Worm (Caenorhabditis elegans): ENCODE data around the gene cutl-12.

Gene cutl-12

ce11 chrII:8630088-8630487 lies 4.2 kb downstream of the cutl-12 start, which contains the start of gene T22C8.6:
Gene T22C8.6, minus strand, starts transcription at chrII:8630281.
- peak; percentile 75 for TF ChIP-seq nhr-85 (tag)
- TF ChIP-seq elt-3 (tag; optimal IDR thresholded peaks at IDR 0.05) = peak in 1 of 6 experiments; percentile 25
- peak; percentile 47 for TF ChIP-seq nhr-20 (tag; optimal IDR thresholded peaks at IDR 0.05)
- TF ChIP-seq lin-13 (GFP tag; optimal IDR thresholded peaks at IDR 0.05) = no peak
- TF ChIP-seq nhr-77 (tag; optimal IDR thresholded peaks at IDR 0.05) = no peak
- peak; percentile 48 for TF ChIP-seq lin-14 (GFP tag; optimal IDR thresholded peaks at IDR 0.05)
- no peak for TF ChIP-seq unc-98 (GFP tag; IDR thresholded peaks at IDR 0.05)
- TF ChIP-seq lin-35 (GFP tag; optimal IDR thresholded peaks at IDR 0.05) = peak in 1 of 2 experiments; percentile 3
- TF ChIP-seq mep-1 (tag; optimal IDR thresholded peaks at IDR 0.05) = no peak
- no peak for TF ChIP-seq unc-130 (tag; optimal IDR thresholded peaks at IDR 0.05)
- peak; percentile 78 for TF ChIP-seq blmp-1 (tag; optimal IDR thresholded peaks at IDR 0.05)
- TF ChIP-seq tlp-1 (tag; optimal IDR thresholded peaks at IDR 0.05) = no peak

ce11 chrII:8627907-8628306 lies 6.4 kb downstream of the cutl-12 start:
- no peak for TF ChIP-seq hpl-2 (GFP tag; optimal IDR thresholded peaks at IDR 0.05)
- TF ChIP-seq isw-1 (GFP tag; IDR thresholded peaks at IDR 0.05) = no peak
- TF ChIP-seq ces-1 (GFP tag; optimal IDR thresholded peaks at IDR 0.05) = no peak
- TF ChIP-seq nhr-76 (tag; optimal IDR thresholded peaks at IDR 0.05) = no peak
- no peak for TF ChIP-seq dsc-1 (tag; optimal IDR thresholded peaks at IDR 0.05)
- TF ChIP-seq fkh-8 (tag; optimal IDR thresholded peaks at IDR 0.05) = no peak
- no peak for TF ChIP-seq unc-86 (tag; optimal IDR thresholded peaks at IDR 0.05)
- TF ChIP-seq efl-3 (GFP tag; optimal IDR thresholded peaks at IDR 0.05) = no peak
- no peak for TF ChIP-seq fos-1 (tag; optimal IDR thresholded peaks at IDR 0.05)
- TF ChIP-seq irx-1 (tag; optimal IDR thresholded peaks at IDR 0.05) = no peak
- no peak for TF ChIP-seq mef-2 (tag; optimal IDR thresholded peaks at IDR 0.05)
- TF ChIP-seq elt-3 (tag; optimal IDR thresholded peaks at IDR 0.05) = no peak
- no peak for TF ChIP-seq lin-13 (GFP tag; optimal IDR thresholded peaks at IDR 0.05)
- TF ChIP-seq snu-23 (GFP tag; optimal IDR thresholded peaks at IDR 0.05) = no peak
- TF ChIP-seq blmp-1 (tag; optimal IDR thresholded peaks at IDR 0.05) = no peak
- no peak for TF ChIP-seq skn-1 (tag; optimal IDR thresholded peaks at IDR 0.05)
- TF ChIP-seq ceh-88 (GFP tag; IDR thresholded peaks at IDR 0.05) = no peak

- TF ChIP-seq dpl-1 (GFP tag; optimal IDR thresholded peaks at IDR 0.05) = no peak
- TF ChIP-seq efl-1 (optimal IDR thresholded peaks at IDR 0.05) = no peak
- TF ChIP-seq efl-1 (GFP tag; optimal IDR thresholded peaks at IDR 0.05 in 1 of 2) = peak in 1 of 2 experiments; percentile 51
- no peak for TF ChIP-seq grh-1 (GFP tag; IDR thresholded peaks at IDR 0.05)
- TF ChIP-seq mep-1 (tag; optimal IDR thresholded peaks at IDR 0.05) = no peak
- no peak for TF ChIP-seq Y116A8C.19 (tag; optimal IDR thresholded peaks at IDR 0.05; ENCODE audit: borderline replicate concordance)
- TF ChIP-seq hlh-17 (GFP tag; optimal IDR thresholded peaks at IDR 0.05; ENCODE audit: borderline replicate concordance) = no peak
Observed at ce11 chrII:8626598-8626997, 7.7 kb downstream of the cutl-12 start.

ce11 chrII:8625163-8625562 lies 9.1 kb downstream of the cutl-12 start, which contains the start of gene sptf-2:
Gene sptf-2, plus strand, starts transcription at chrII:8625459.
- no peak for TF ChIP-seq egl-13 (tag; optimal IDR thresholded peaks at IDR 0.05)
- peak; percentile 89 for TF ChIP-seq pqm-1 (tag; optimal IDR thresholded peaks at IDR 0.05)
- peak; percentile 91 for TF ChIP-seq elt-2 (tag; optimal IDR thresholded peaks at IDR 0.05)
- TF ChIP-seq elt-3 (tag; optimal IDR thresholded peaks at IDR 0.05) = no peak
- TF ChIP-seq unc-62 (GFP tag; optimal IDR thresholded peaks at IDR 0.05) = no peak
- no peak for TF ChIP-seq nhr-84 (tag; optimal IDR thresholded peaks at IDR 0.05)
- peak in 1 of 2 experiments; percentile 21 for TF ChIP-seq lin-35 (GFP tag; optimal IDR thresholded peaks at IDR 0.05)
- no peak for TF ChIP-seq skn-1 (tag; optimal IDR thresholded peaks at IDR 0.05)
- TF ChIP-seq F16B12.6 (tag; optimal IDR thresholded peaks at IDR 0.05) = no peak
- TF ChIP-seq jun-1 (tag; optimal IDR thresholded peaks at IDR 0.05) = peak; percentile 34
- no peak for TF ChIP-seq hlh-17 (GFP tag; optimal IDR thresholded peaks at IDR 0.05; ENCODE audit: borderline replicate concordance)
- no peak for TF ChIP-seq efl-1 (optimal IDR thresholded peaks at IDR 0.05)
- peak in 1 of 2 experiments; percentile 88 for TF ChIP-seq efl-1 (GFP tag; optimal IDR thresholded peaks at IDR 0.05 in 1 of 2)
- no peak for TF ChIP-seq ceh-90 (tag; optimal IDR thresholded peaks at IDR 0.05)

Measured in whole organism, L1 larva.